Fruit fly (Drosophila melanogaster): Measurements from ENCODE around the gene lectin-21Ca.

DNA sequence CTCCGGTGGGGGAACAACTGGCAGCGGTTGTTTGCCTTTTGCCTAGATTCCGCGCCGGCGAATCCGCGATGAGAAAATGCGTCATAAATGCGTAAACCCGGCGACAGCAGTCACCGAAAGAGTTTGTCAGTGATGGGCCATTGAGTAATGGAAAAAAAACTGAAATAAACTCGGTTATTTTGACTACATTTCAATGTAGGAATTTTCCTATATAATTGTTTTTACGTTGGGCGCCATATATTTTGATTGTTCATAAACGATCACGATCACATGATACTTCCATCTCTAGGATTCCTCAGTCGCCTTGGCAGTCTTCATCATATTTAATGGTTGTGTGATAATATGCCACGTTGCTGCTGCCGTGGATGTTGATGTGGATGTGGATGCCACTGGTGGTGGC lies 16.3 kb upstream of the lectin-21Ca start:
- TF ChIP-seq EcR (GFP tag; optimal IDR thresholded peaks at IDR 0.05) (no peak), Dll (optimal IDR thresholded peaks at IDR 0.05) (no peak)
